Comparison of ENCODE assay signal across 4 fruit fly cellular contexts in the genomic region with DNA sequence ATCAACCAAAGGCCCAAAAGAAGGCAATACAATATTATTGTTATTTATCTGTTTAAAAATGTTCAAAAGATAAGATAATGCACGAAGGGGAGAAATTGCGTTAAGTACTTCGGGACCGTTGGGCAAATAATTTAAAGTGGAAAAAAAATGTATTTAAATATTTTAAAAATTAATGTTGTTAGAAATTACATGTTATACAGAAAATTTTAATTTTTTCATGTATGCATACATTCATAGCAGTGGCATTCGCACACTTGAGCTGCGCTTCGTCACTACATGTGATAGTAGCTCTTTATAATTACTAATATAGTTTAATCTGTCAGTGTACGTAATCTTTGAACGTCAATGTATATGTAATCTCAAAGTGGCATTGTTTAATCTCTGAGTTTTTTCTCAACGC.
TF ChIP-seq lines count a peak whose summit lies in the region.

No protein-coding gene starts in this region.

- no peak for TF ChIP-seq CTCF in whole organism, embryonic (GFP tag; optimal IDR thresholded peaks at IDR 0.05; lab: Kevin White, UChicago)

TF ChIP-seq in whole organism, adult, 20 proteins besides CTCF, POLR2A, EP300 and RAD21:
- TF ChIP-seq Clk (GFP tag; optimal IDR thresholded peaks at IDR 0.05; lab: Kevin White, UChicago), result no peak
- TF ChIP-seq ovo (GFP tag; optimal IDR thresholded peaks at IDR 0.05; lab: Kevin White, UChicago), result no peak
- no peak for TF ChIP-seq CG12768 (GFP tag; optimal IDR thresholded peaks at IDR 0.05; lab: Kevin White, UChicago)
- TF ChIP-seq CG11617 (GFP tag; optimal IDR thresholded peaks at IDR 0.05; lab: Kevin White, UChicago), result peak; percentile 1
- TF ChIP-seq pad (GFP tag; optimal IDR thresholded peaks at IDR 0.05; lab: Kevin White, UChicago), result peak; percentile 27
- TF ChIP-seq CG1620 (GFP tag; optimal IDR thresholded peaks at IDR 0.05; lab: Kevin White, UChicago), result no peak
- no peak for TF ChIP-seq Crg-1 (GFP tag; optimal IDR thresholded peaks at IDR 0.05; lab: Kevin White, UChicago)
- peak; percentile 42 for TF ChIP-seq CG7101 (tag; optimal IDR thresholded peaks at IDR 0.05; lab: Kevin White, UChicago)
- TF ChIP-seq Hr96 (GFP tag; optimal IDR thresholded peaks at IDR 0.05; lab: Kevin White, UChicago), result no peak
- TF ChIP-seq tj (GFP tag; optimal IDR thresholded peaks at IDR 0.05; lab: Kevin White, UChicago), result no peak
- TF ChIP-seq kay (GFP tag; lab: Kevin White, UChicago; ENCODE audit: borderline replicate concordance), result peak; percentile 44
- no peak for TF ChIP-seq cnc (optimal IDR thresholded peaks at IDR 0.05; lab: Kevin White, UChicago)
- no peak for TF ChIP-seq toe (GFP tag; optimal IDR thresholded peaks at IDR 0.05; lab: Kevin White, UChicago)
- TF ChIP-seq CG14711 (tag; optimal IDR thresholded peaks at IDR 0.05; lab: Kevin White, UChicago), result peak; percentile 19
- TF ChIP-seq CG5204 (GFP tag; optimal IDR thresholded peaks at IDR 0.05; lab: Kevin White, UChicago), result no peak
- TF ChIP-seq CG33017 (tag; optimal IDR thresholded peaks at IDR 0.05; lab: Kevin White, UChicago), result peak; percentile 11
- TF ChIP-seq Mnt (GFP tag; optimal IDR thresholded peaks at IDR 0.05; lab: Kevin White, UChicago), result no peak
- TF ChIP-seq CG7045 (GFP tag; optimal IDR thresholded peaks at IDR 0.05; lab: Kevin White, UChicago), result no peak
- TF ChIP-seq cic (GFP tag; optimal IDR thresholded peaks at IDR 0.05; lab: Kevin White, UChicago), result no peak
- TF ChIP-seq bab1 (GFP tag; optimal IDR thresholded peaks at IDR 0.05; lab: Kevin White, UChicago), result no peak

TF ChIP-seq in whole organism, embryonic, 481 proteins besides CTCF, POLR2A, EP300 and RAD21 (continues in another document):
- peak; percentile 74 for TF ChIP-seq CG9215 (GFP tag; IDR thresholded peaks at IDR 0.05; lab: Robert Waterston, UW)
- TF ChIP-seq bsh (GFP tag; optimal IDR thresholded peaks at IDR 0.05; lab: Kevin White, UChicago), result no peak
- TF ChIP-seq CG12219 (GFP tag; optimal IDR thresholded peaks at IDR 0.05; lab: Kevin White, UChicago), result no peak
- no peak for TF ChIP-seq Oaz (GFP tag; IDR thresholded peaks at IDR 0.05; lab: Robert Waterston, UW)
- TF ChIP-seq CG13296 (GFP tag; optimal IDR thresholded peaks at IDR 0.05; lab: Kevin White, UChicago), result no peak
- TF ChIP-seq seq (GFP tag; IDR thresholded peaks at IDR 0.05; lab: Robert Waterston, UW), result no peak
- peak; percentile 74 for TF ChIP-seq danr (GFP tag; IDR thresholded peaks at IDR 0.05; lab: Robert Waterston, UW)
- TF ChIP-seq ATbp (GFP tag; optimal IDR thresholded peaks at IDR 0.05; lab: Kevin White, UChicago), result no peak
- no peak for TF ChIP-seq cwo (GFP tag; optimal IDR thresholded peaks at IDR 0.05; lab: Kevin White, UChicago)
- TF ChIP-seq trem (tag; optimal IDR thresholded peaks at IDR 0.05; lab: Kevin White, UChicago), result no peak
- no peak for TF ChIP-seq CG9932 (GFP tag; IDR thresholded peaks at IDR 0.05; lab: Robert Waterston, UW)
- TF ChIP-seq Pdp1 (GFP tag; optimal IDR thresholded peaks at IDR 0.05; lab: Kevin White, UChicago), result no peak
- no peak for TF ChIP-seq tio (GFP tag; optimal IDR thresholded peaks at IDR 0.05; lab: Kevin White, UChicago)
- peak; percentile 78 for TF ChIP-seq CG32532 (GFP tag; IDR thresholded peaks at IDR 0.05; lab: Robert Waterston, UW)
- no peak for TF ChIP-seq CG3838 (GFP tag; optimal IDR thresholded peaks at IDR 0.05; lab: Kevin White, UChicago)
- TF ChIP-seq NK7.1 (GFP tag; optimal IDR thresholded peaks at IDR 0.05; lab: Kevin White, UChicago), result no peak
- peak; percentile 37 for TF ChIP-seq CG8924 (tag; optimal IDR thresholded peaks at IDR 0.05; lab: Kevin White, UChicago)
- TF ChIP-seq Rfx (GFP tag; IDR thresholded peaks at IDR 0.05; lab: Robert Waterston, UW), result peak; percentile 87
- TF ChIP-seq pho (GFP tag; optimal IDR thresholded peaks at IDR 0.05; lab: Kevin White, UChicago), result no peak
- peak; percentile 65; the same call in 2 of the 3 replicates for TF ChIP-seq ase (GFP tag; IDR thresholded peaks at IDR 0.05; lab: Robert Waterston, UW)
- peak; percentile 47; the same call in 1 of the 2 replicates for TF ChIP-seq stc (GFP tag; IDR thresholded peaks at IDR 0.05; lab: Robert Waterston, UW)
- TF ChIP-seq CG4730 (GFP tag; IDR thresholded peaks at IDR 0.05; lab: Robert Waterston, UW), result peak; percentile 64
- TF ChIP-seq dm (GFP tag; optimal IDR thresholded peaks at IDR 0.05; lab: Kevin White, UChicago), result no peak
- TF ChIP-seq CG8089 (GFP tag; optimal IDR thresholded peaks at IDR 0.05; lab: Kevin White, UChicago), result no peak
- no peak for TF ChIP-seq Ets65A (GFP tag; lab: Kevin White, UChicago)

TF ChIP-seq in whole organism, prepupa, 60 proteins besides CTCF, POLR2A, EP300 and RAD21:
- TF ChIP-seq svp (GFP tag; lab: Kevin White, UChicago) (peak; percentile 26), net (GFP tag; optimal IDR thresholded peaks at IDR 0.05; lab: Kevin White, UChicago) (no peak)

TF ChIP-seq in whole organism, wandering third instar larva, 38 proteins besides CTCF, POLR2A, EP300 and RAD21:
- TF ChIP-seq Rel (GFP tag; optimal IDR thresholded peaks at IDR 0.05; lab: Kevin White, UChicago) (no peak), Rel (tag; optimal IDR thresholded peaks at IDR 0.05; lab: Kevin White, UChicago) (peak; percentile 32), CrebA (GFP tag; optimal IDR thresholded peaks at IDR 0.05; lab: Kevin White, UChicago; ENCODE audit: borderline replicate concordance) (no peak), h (GFP tag; optimal IDR thresholded peaks at IDR 0.05; lab: Kevin White, UChicago) (peak; percentile 45), dl (GFP tag; optimal IDR thresholded peaks at IDR 0.05; lab: Kevin White, UChicago; ENCODE audit: insufficient read depth in 1 of 2, partially characterized antibody in 2 of 2) (no peak), HLH106 (tag; optimal IDR thresholded peaks at IDR 0.05; lab: Kevin White, UChicago) (peak; percentile 75), brk (GFP tag; optimal IDR thresholded peaks at IDR 0.05; lab: Kevin White, UChicago) (no peak), Dif (GFP tag; optimal IDR thresholded peaks at IDR 0.05; lab: Kevin White, UChicago; ENCODE audit: partially characterized antibody) (no peak), dmrt93B (GFP tag; optimal IDR thresholded peaks at IDR 0.05; lab: Kevin White, UChicago) (no peak), CG9705 (GFP tag; optimal IDR thresholded peaks at IDR 0.05; lab: Kevin White, UChicago) (no peak), foxo (GFP tag; optimal IDR thresholded peaks at IDR 0.05; lab: Kevin White, UChicago) (peak in 1 of 2 experiments; percentile 39)
